Fruit fly (Drosophila melanogaster) whole organism, embryonic: ENCODE results near the gene Mst36Fb.

ENCODE experiments used
- Bteb2 ChIP-seq: fragments of 200-800 bp; sonication (Bioruptor generic); optimal IDR thresholded peaks from 2 replicates; lab custom pipeline; 2016; ENCODE audit warnings: missing biosample characterization, missing genetic modification characterization
- CG10979 ChIP-seq: fragments of 200-800 bp; sonication (Bioruptor generic); optimal IDR thresholded peaks from 2 replicates; lab custom pipeline; 2018; ENCODE audit warnings: missing biosample characterization, mild to moderate bottlenecking, missing genetic modification characterization, moderate library complexity
- CG11398 ChIP-seq: fragments of 200-800 bp; sonication (Bioruptor generic); optimal IDR thresholded peaks from 2 replicates; lab custom pipeline; 2016; ENCODE audit warnings: missing biosample characterization, missing genetic modification characterization
- CG12155 ChIP-seq: fragments of 200-800 bp; sonication (Bioruptor generic); optimal IDR thresholded peaks from 3 replicates; lab custom pipeline; 2016; ENCODE audit warnings: missing biosample characterization, missing genetic modification characterization
- CG12236 ChIP-seq: fragments of 200-800 bp; sonication (Bioruptor generic); optimal IDR thresholded peaks from 2 replicates; lab custom pipeline; 2016; ENCODE audit warnings: missing biosample characterization, missing genetic modification characterization
- CG12769 ChIP-seq: fragments of 200-800 bp; sonication (Bioruptor generic); optimal IDR thresholded peaks from 2 replicates; lab custom pipeline; 2019; ENCODE audit warnings: missing biosample characterization, mild to moderate bottlenecking, missing genetic modification characterization, moderate library complexity
- CG15073 ChIP-seq: fragments of 200-800 bp; sonication (Bioruptor generic); optimal IDR thresholded peaks from 2 replicates; lab custom pipeline; 2016; ENCODE audit warnings: missing biosample characterization, missing genetic modification characterization
- CG1603 ChIP-seq: fragments of 200-800 bp; sonication (Bioruptor generic); optimal IDR thresholded peaks from 2 replicates; lab custom pipeline; 2019; ENCODE audit warnings: missing biosample characterization, mild to moderate bottlenecking, missing genetic modification characterization, moderate library complexity
- CG2129 ChIP-seq: fragments of 200-800 bp; sonication (Bioruptor generic); IDR thresholded peaks from 2 replicates; pipeline ENCODE4 v1.3.6; 2022; ENCODE audit warnings: missing biosample characterization, missing genetic modification characterization; ENCODE audit not compliant: partially characterized antibody
- CG2199 ChIP-seq: fragments of 200-800 bp; sonication (Bioruptor generic); IDR thresholded peaks from 3 replicates; pipeline ENCODE4 v1.3.6; 2022; ENCODE audit warnings: missing biosample characterization, missing genetic modification characterization
- CG2678 ChIP-seq: fragments of 200-800 bp; sonication (Bioruptor generic); optimal IDR thresholded peaks from 3 replicates; lab custom pipeline; 2019; ENCODE audit warnings: missing biosample characterization, mild to moderate bottlenecking, missing genetic modification characterization, moderate library complexity
- CG32767 ChIP-seq: fragments of 200-800 bp; sonication (Bioruptor generic); IDR thresholded peaks from 2 replicates; pipeline ENCODE4 v1.3.6; 2022; ENCODE audit warnings: missing biosample characterization, missing genetic modification characterization
- CG34376 ChIP-seq: fragments of 200-800 bp; sonication (Bioruptor generic); optimal IDR thresholded peaks from 2 replicates; lab custom pipeline; 2018; ENCODE audit warnings: missing biosample characterization, mild to moderate bottlenecking, missing genetic modification characterization
- CG3838 ChIP-seq: fragments of 200-800 bp; sonication (Bioruptor generic); optimal IDR thresholded peaks from 3 replicates; lab custom pipeline; 2016; ENCODE audit warnings: missing biosample characterization, missing genetic modification characterization
- CG4328 ChIP-seq: fragments of 200-800 bp; sonication (Bioruptor generic); optimal IDR thresholded peaks from 3 replicates; lab custom pipeline; 2017; ENCODE audit warnings: missing biosample characterization, missing genetic modification reagents, missing genetic modification characterization
- CG4424 ChIP-seq: fragments of 200-800 bp; sonication (Bioruptor generic); optimal IDR thresholded peaks from 3 replicates; lab custom pipeline; 2016; ENCODE audit warnings: missing biosample characterization, missing genetic modification characterization
- CG4730 ChIP-seq: fragments of 200-800 bp; sonication (Bioruptor generic); IDR thresholded peaks from 2 replicates; pipeline ENCODE4 v1.3.6; 2022; ENCODE audit warnings: missing biosample characterization, missing genetic modification characterization
- CG4820 ChIP-seq: fragments of 200-800 bp; sonication (Bioruptor generic); optimal IDR thresholded peaks from 3 replicates; lab custom pipeline; 2016; ENCODE audit warnings: missing biosample characterization, missing genetic modification characterization
- CG7745 ChIP-seq: fragments of 200-800 bp; sonication (Bioruptor generic); optimal IDR thresholded peaks from 2 replicates; lab custom pipeline; 2018; ENCODE audit warnings: missing biosample characterization, mild to moderate bottlenecking, missing genetic modification characterization, moderate library complexity
- CG7786 ChIP-seq: fragments of 200-800 bp; sonication (Bioruptor generic); optimal IDR thresholded peaks from 2 replicates; lab custom pipeline; 2016; ENCODE audit warnings: missing biosample characterization, missing genetic modification characterization
- CG9932 ChIP-seq: fragments of 200-800 bp; sonication (Bioruptor generic); IDR thresholded peaks from 2 replicates; pipeline ENCODE4 v1.3.6; 2022; ENCODE audit warnings: missing biosample characterization, missing genetic modification characterization
- Dll ChIP-seq: fragments of 200-800 bp; sonication (Bioruptor generic); IDR thresholded peaks from 4 replicates; pipeline ENCODE4 v1.3.6; 2022; ENCODE audit warnings: missing biosample characterization, missing genetic modification characterization; ENCODE audit not compliant: partially characterized antibody
- ERR ChIP-seq: fragments of 200-800 bp; sonication (Bioruptor generic); optimal IDR thresholded peaks from 2 replicates; lab custom pipeline; 2016; ENCODE audit warnings: missing biosample characterization, missing genetic modification characterization
- Fer2 ChIP-seq: fragments of 200-800 bp; sonication (Bioruptor generic); optimal IDR thresholded peaks from 2 replicates; lab custom pipeline; 2018; ENCODE audit warnings: missing biosample characterization, mild to moderate bottlenecking, missing genetic modification characterization, moderate library complexity
- MBD-R2 ChIP-seq: fragments of 200-800 bp; sonication (Bioruptor generic); IDR thresholded peaks from 2 replicates; pipeline ENCODE4 v1.3.6; 2022; ENCODE audit warnings: missing biosample characterization, missing genetic modification characterization
- Neu2 ChIP-seq: fragments of 200-800 bp; sonication (Bioruptor generic); optimal IDR thresholded peaks from 3 replicates; lab custom pipeline; 2016; ENCODE audit warnings: missing biosample characterization, missing genetic modification characterization, borderline replicate concordance
- Nf-YC ChIP-seq: fragments of 200-800 bp; optimal IDR thresholded peaks from 3 replicates; lab custom pipeline; 2019; ENCODE audit warnings: missing biosample characterization, mild to moderate bottlenecking, missing genetic modification characterization, moderate library complexity
- Rx ChIP-seq: fragments of 200-800 bp; sonication (Bioruptor generic); IDR thresholded peaks from 2 replicates; pipeline ENCODE4 v1.3.6; 2022; ENCODE audit warnings: missing biosample characterization, missing genetic modification characterization
- Taf1 ChIP-seq: fragments of 200-800 bp; sonication (Bioruptor generic); IDR thresholded peaks from 2 replicates; pipeline ENCODE4 v1.3.6; 2022; ENCODE audit warnings: missing biosample characterization, missing genetic modification characterization
- al ChIP-seq: fragments of 200-800 bp; sonication (Bioruptor generic); IDR thresholded peaks from 2 replicates; pipeline ENCODE4 v1.3.6; 2022; ENCODE audit warnings: missing biosample characterization, missing genetic modification characterization
- bcd ChIP-seq: fragments of 200-800 bp; sonication (Bioruptor generic); optimal IDR thresholded peaks from 2 replicates; lab custom pipeline; 2017; ENCODE audit warnings: missing biosample characterization, mild to moderate bottlenecking, missing genetic modification characterization
- cas ChIP-seq: fragments of 200-800 bp; sonication (Bioruptor generic); IDR thresholded peaks from 2 replicates; pipeline ENCODE4 v1.3.6; 2022; ENCODE audit warnings: missing biosample characterization, missing genetic modification characterization
- cwo ChIP-seq: fragments of 200-800 bp; sonication (Bioruptor generic); optimal IDR thresholded peaks from 3 replicates; lab custom pipeline; 2017; ENCODE audit warnings: missing biosample characterization, missing genetic modification characterization, mild to moderate bottlenecking, moderate library complexity, missing genetic modification reagents
- ewg ChIP-seq: fragments of 200-800 bp; sonication (Bioruptor generic); optimal IDR thresholded peaks from 3 replicates; lab custom pipeline; 2017; ENCODE audit warnings: mild to moderate bottlenecking, missing biosample characterization, missing genetic modification reagents, missing genetic modification characterization
- fru ChIP-seq: fragments of >200 bp; optimal IDR thresholded peaks from 2 replicates; lab custom pipeline; 2017
- gce ChIP-seq: fragments of 200-800 bp; sonication (Bioruptor generic); IDR thresholded peaks from 3 replicates; pipeline ENCODE4 v1.3.6; 2022; ENCODE audit warnings: missing biosample characterization, missing genetic modification characterization
- gcm ChIP-seq: fragments of 200-800 bp; sonication (Bioruptor generic); optimal IDR thresholded peaks from 2 replicates; lab custom pipeline; 2019; ENCODE audit warnings: missing biosample characterization, mild to moderate bottlenecking, missing genetic modification characterization, moderate library complexity
- grau ChIP-seq: fragments of 200-800 bp; optimal IDR thresholded peaks from 3 replicates; lab custom pipeline; 2019; ENCODE audit warnings: missing biosample characterization, mild to moderate bottlenecking, missing genetic modification characterization, moderate library complexity
- grn ChIP-seq: fragments of 200-800 bp; sonication (Bioruptor generic); optimal IDR thresholded peaks from 3 replicates; lab custom pipeline; 2017; ENCODE audit warnings: missing biosample characterization, missing genetic modification characterization
- gt ChIP-seq: fragments of 200-800 bp; sonication (Bioruptor generic); IDR thresholded peaks from 2 replicates; pipeline ENCODE4 v1.3.6; 2022; ENCODE audit warnings: missing biosample characterization, missing genetic modification characterization
- jumu ChIP-seq: fragments of 200-800 bp; sonication (Bioruptor generic); optimal IDR thresholded peaks from 3 replicates; lab custom pipeline; 2016; ENCODE audit warnings: missing biosample characterization, missing genetic modification characterization
- kni ChIP-seq: fragments of 200-800 bp; sonication (Bioruptor generic); optimal IDR thresholded peaks from 3 replicates; lab custom pipeline; 2017; ENCODE audit warnings: mild to moderate bottlenecking, missing biosample characterization, missing genetic modification reagents, missing genetic modification characterization
- mirr ChIP-seq: fragments of 200-800 bp; sonication (Bioruptor generic); optimal IDR thresholded peaks from 3 replicates; lab custom pipeline; 2018; ENCODE audit warnings: missing biosample characterization, mild to moderate bottlenecking, missing genetic modification characterization
- mld ChIP-seq: fragments of 200-800 bp; sonication (Bioruptor generic); IDR thresholded peaks from 3 replicates; pipeline ENCODE4 v1.3.6; 2022; ENCODE audit warnings: missing biosample characterization, missing genetic modification characterization; ENCODE audit not compliant: partially characterized antibody
- otp ChIP-seq: fragments of 200-800 bp; sonication (Bioruptor generic); IDR thresholded peaks from 3 replicates; pipeline ENCODE4, ENCODE4 v1.3.6; 2022; ENCODE audit warnings: missing biosample characterization, missing genetic modification characterization
- pnt ChIP-seq: fragments of 200-800 bp; sonication (Bioruptor generic); optimal IDR thresholded peaks from 3 replicates; lab custom pipeline; 2016; ENCODE audit warnings: missing biosample characterization, missing genetic modification characterization
- pros ChIP-seq: fragments of 200-800 bp; sonication (Bioruptor generic); optimal IDR thresholded peaks from 3 replicates; lab custom pipeline; 2019; ENCODE audit warnings: missing biosample characterization, mild to moderate bottlenecking, missing genetic modification characterization, moderate library complexity
- pzg ChIP-seq: fragments of 200-800 bp; sonication (Bioruptor generic); optimal IDR thresholded peaks from 3 replicates; lab custom pipeline; 2018; ENCODE audit warnings: missing biosample characterization, mild to moderate bottlenecking, missing genetic modification characterization, moderate library complexity
- scrt ChIP-seq: fragments of 200-800 bp; sonication (Bioruptor generic); optimal IDR thresholded peaks from 2 replicates; lab custom pipeline; 2018; ENCODE audit warnings: missing biosample characterization, mild to moderate bottlenecking, missing genetic modification characterization, moderate library complexity
- trh ChIP-seq: fragments of 200-800 bp; sonication (Bioruptor generic); optimal IDR thresholded peaks from 2 replicates; lab custom pipeline; 2016; ENCODE audit warnings: missing biosample characterization, missing genetic modification characterization
- tup ChIP-seq: fragments of 200-800 bp; sonication (Bioruptor generic); optimal IDR thresholded peaks from 2 replicates; lab custom pipeline; 2016; ENCODE audit warnings: missing biosample characterization, mild to moderate bottlenecking, missing genetic modification characterization, moderate library complexity
- zen ChIP-seq: fragments of 200-800 bp; sonication (Bioruptor generic); optimal IDR thresholded peaks from 3 replicates; lab custom pipeline; 2018; ENCODE audit warnings: missing biosample characterization, mild to moderate bottlenecking, missing genetic modification characterization, moderate library complexity

Mst36Fb gene

dm6 chr2L:18653328-18653675 is 21.6 kb downstream of the Mst36Fb start (continued):
- TF ChIP-seq Dll (no peak), gcm (GFP tag; lab: Kevin White, UChicago) (no peak), CG7786 (GFP tag; lab: Kevin White, UChicago) (no peak), CG12236 (GFP tag; lab: Kevin White, UChicago) (no peak), CG9932 (GFP tag; lab: Robert Waterston, UW) (no peak), CG12769 (tag; lab: Kevin White, UChicago) (peak; percentile 73), Nf-YC (no peak), Rx (GFP tag; lab: Robert Waterston, UW) (peak; percentile 73), CG12155 (no peak), tup (GFP tag; lab: Kevin White, UChicago) (no peak), CG11398 (no peak), cas (no peak), CG2129 (GFP tag; lab: Robert Waterston, UW) (no peak), kni (GFP tag; lab: Kevin White, UChicago) (no peak), pzg (GFP tag; lab: Kevin White, UChicago) (no peak), cwo (GFP tag; lab: Kevin White, UChicago) (peak; percentile 37), fru (lab: Kevin White, UChicago) (no peak), CG4820 (GFP tag; lab: Kevin White, UChicago) (peak; percentile 85), zen (tag; lab: Kevin White, UChicago) (peak; percentile 85), ERR (peak; percentile 22), CG32767 (0 out of 2 replicates have a peak, but pooled peaks have one; percentile 48), trh (GFP tag; lab: Kevin White, UChicago) (peak; percentile 34), jumu (GFP tag; lab: Kevin White, UChicago) (peak; percentile 46), CG10979 (tag; lab: Kevin White, UChicago) (peak; percentile 87), mld (no peak), al (GFP tag; lab: Robert Waterston, UW) (no peak), MBD-R2 (no peak), gce (GFP tag; lab: Robert Waterston, UW) (peak; percentile 76; the same call in 2 of the 3 replicates), Fer2 (tag; lab: Kevin White, UChicago) (no peak), CG2678 (tag; lab: Kevin White, UChicago) (peak; percentile 84), CG1603 (tag; lab: Kevin White, UChicago) (peak; percentile 77), gt (GFP tag; lab: Robert Waterston, UW) (no peak; the same call in 1 of the 2 replicates), CG4328 (no peak), CG3838 (GFP tag; lab: Kevin White, UChicago) (no peak), ewg (GFP tag; lab: Kevin White, UChicago) (peak; percentile 43), Taf1 (GFP tag; lab: Robert Waterston, UW) (no peak), CG4424 (GFP tag; lab: Kevin White, UChicago) (peak; percentile 83), grn (GFP tag; lab: Kevin White, UChicago) (peak; percentile 37), bcd (GFP tag; lab: Kevin White, UChicago) (peak; percentile 67), CG7745 (tag; lab: Kevin White, UChicago) (no peak), pnt (GFP tag; lab: Kevin White, UChicago) (peak; percentile 33), CG15073 (GFP tag; lab: Kevin White, UChicago) (no peak), pros (GFP tag; lab: Kevin White, UChicago) (no peak), CG4730 (GFP tag; lab: Robert Waterston, UW) (peak; percentile 70), grau (peak; percentile 48), Neu2 (GFP tag; lab: Kevin White, UChicago) (peak; percentile 52), scrt (GFP tag; lab: Kevin White, UChicago) (peak; percentile 28), Bteb2 (GFP tag; lab: Kevin White, UChicago) (no peak), CG34376 (no peak), mirr (GFP tag; lab: Kevin White, UChicago) (no peak), otp (peak; percentile 75; the same call in 2 of the 3 replicates), CG2199 (GFP tag; lab: Robert Waterston, UW) (peak; percentile 78; the same call in 1 of the 3 replicates)
